Fruit fly (Drosophila melanogaster) whole organism, embryonic: ENCODE data around the gene HUWE1.
A peak's percentile ranks its signal among the peaks of the same experiment; 100 is the strongest.

Experiments
- Abd-B ChIP-seq: fragments of 200-800 bp; sonication (Bioruptor generic); optimal IDR thresholded peaks from 2 replicates; lab custom pipeline; 2018; ENCODE audit warnings: missing biosample characterization, mild to moderate bottlenecking, missing genetic modification characterization, moderate library complexity
- CG11723 ChIP-seq: fragments of 200-800 bp; sonication (Bioruptor generic); optimal IDR thresholded peaks from 2 replicates; lab custom pipeline; 2017; ENCODE audit warnings: missing biosample characterization, mild to moderate bottlenecking, missing genetic modification characterization
- CG12071 ChIP-seq: fragments of 200-800 bp; sonication (Bioruptor generic); optimal IDR thresholded peaks from 3 replicates; lab custom pipeline; 2018; ENCODE audit warnings: missing biosample characterization, mild to moderate bottlenecking, missing genetic modification characterization
- CG12236 ChIP-seq: fragments of 200-800 bp; sonication (Bioruptor generic); optimal IDR thresholded peaks from 2 replicates; lab custom pipeline; 2016; ENCODE audit warnings: missing biosample characterization, missing genetic modification characterization
- CG14667 ChIP-seq: fragments of 200-800 bp; sonication (Bioruptor generic); IDR thresholded peaks from 2 replicates; pipeline ENCODE4 v1.3.6; 2022; ENCODE audit warnings: missing biosample characterization, missing genetic modification characterization
- CG16815 ChIP-seq: fragments of 200-800 bp; sonication (Bioruptor generic); optimal IDR thresholded peaks from 3 replicates; lab custom pipeline; 2017; ENCODE audit warnings: missing biosample characterization, mild to moderate bottlenecking, missing genetic modification characterization
- CG16863 ChIP-seq: fragments of 200-800 bp; sonication (Bioruptor generic); optimal IDR thresholded peaks from 3 replicates; lab custom pipeline; 2016; ENCODE audit warnings: missing biosample characterization, missing genetic modification characterization
- CG1792 ChIP-seq: fragments of 200-800 bp; sonication (Bioruptor generic); optimal IDR thresholded peaks from 2 replicates; lab custom pipeline; 2016; ENCODE audit warnings: missing biosample characterization, missing genetic modification characterization
- CG2875 ChIP-seq: fragments of 200-800 bp; sonication (Bioruptor generic); optimal IDR thresholded peaks from 2 replicates; lab custom pipeline; 2017; ENCODE audit warnings: missing biosample characterization, mild to moderate bottlenecking, missing genetic modification characterization, missing genetic modification reagents
- CG3281 ChIP-seq: fragments of 200-800 bp; sonication (Bioruptor generic); optimal IDR thresholded peaks from 3 replicates; lab custom pipeline; 2017; ENCODE audit warnings: missing biosample characterization, mild to moderate bottlenecking, missing genetic modification characterization
- CG3726 ChIP-seq: fragments of 200-800 bp; sonication (Bioruptor generic); IDR thresholded peaks from 3 replicates; pipeline ENCODE4, ENCODE4 v1.3.6; 2022; ENCODE audit warnings: missing biosample characterization, missing genetic modification characterization
- CG7786 ChIP-seq: fragments of 200-800 bp; sonication (Bioruptor generic); optimal IDR thresholded peaks from 2 replicates; lab custom pipeline; 2016; ENCODE audit warnings: missing biosample characterization, missing genetic modification characterization
- CG8388 ChIP-seq: fragments of 200-800 bp; sonication (Bioruptor generic); optimal IDR thresholded peaks from 2 replicates; lab custom pipeline; 2019; ENCODE audit warnings: missing biosample characterization, mild to moderate bottlenecking, missing genetic modification characterization, moderate library complexity
- CG8765 ChIP-seq: fragments of 200-800 bp; sonication (Bioruptor generic); IDR thresholded peaks from 2 replicates; pipeline ENCODE4 v1.3.6; 2022; ENCODE audit warnings: missing biosample characterization, missing genetic modification characterization
- CG9215 ChIP-seq: fragments of 200-800 bp; sonication (Bioruptor generic); IDR thresholded peaks from 2 replicates; pipeline ENCODE4 v1.3.6; 2022; ENCODE audit warnings: missing biosample characterization, missing genetic modification characterization
- CG9437 ChIP-seq: fragments of 200-800 bp; sonication (Bioruptor generic); optimal IDR thresholded peaks from 2 replicates; lab custom pipeline; 2018; ENCODE audit warnings: missing biosample characterization, mild to moderate bottlenecking, missing genetic modification characterization
- CG9727 ChIP-seq: fragments of 200-800 bp; sonication (Bioruptor generic); optimal IDR thresholded peaks from 3 replicates; lab custom pipeline; 2017; ENCODE audit warnings: missing biosample characterization, mild to moderate bottlenecking, missing genetic modification characterization
- Fer1 ChIP-seq: fragments of 200-800 bp; sonication (Bioruptor generic); optimal IDR thresholded peaks from 2 replicates; lab custom pipeline; 2017; ENCODE audit warnings: missing biosample characterization, mild to moderate bottlenecking, missing genetic modification characterization
- Hand ChIP-seq: fragments of 200-800 bp; sonication (Bioruptor generic); optimal IDR thresholded peaks from 2 replicates; lab custom pipeline; 2017; ENCODE audit warnings: mild to moderate bottlenecking, missing biosample characterization, missing genetic modification reagents, missing genetic modification characterization
- HmgZ ChIP-seq: fragments of 200-800 bp; sonication (Bioruptor generic); optimal IDR thresholded peaks from 2 replicates; lab custom pipeline; 2018; ENCODE audit warnings: missing biosample characterization, mild to moderate bottlenecking, missing genetic modification characterization
- Hr78 ChIP-seq, 2 experiments: fragments of 200-800 bp in 1 of 2; fragments of >200 bp in 1 of 2; sonication (Bioruptor generic) in 1 of 2; optimal IDR thresholded peaks; 2 replicates each; lab custom pipeline; 2017 to 2019; ENCODE audit warnings: missing biosample characterization in 2 of 2, missing genetic modification characterization in 2 of 2, mild to moderate bottlenecking in 1 of 2, moderate library complexity in 1 of 2
- Hsf ChIP-seq: fragments of 200-800 bp; sonication (Bioruptor generic); optimal IDR thresholded peaks from 3 replicates; lab custom pipeline; 2016; ENCODE audit warnings: missing biosample characterization, missing genetic modification characterization
- Max ChIP-seq: fragments of 200-800 bp; sonication (Bioruptor generic); optimal IDR thresholded peaks from 2 replicates; lab custom pipeline; 2016; ENCODE audit warnings: missing biosample characterization, mild to moderate bottlenecking, missing genetic modification characterization
- Rfx ChIP-seq: fragments of 200-800 bp; sonication (Bioruptor generic); IDR thresholded peaks from 2 replicates; pipeline ENCODE4 v1.3.6; 2022; ENCODE audit warnings: missing biosample characterization, missing genetic modification characterization
- al ChIP-seq: fragments of 200-800 bp; sonication (Bioruptor generic); IDR thresholded peaks from 2 replicates; pipeline ENCODE4 v1.3.6; 2022; ENCODE audit warnings: missing biosample characterization, missing genetic modification characterization
- bcd ChIP-seq: fragments of 200-800 bp; sonication (Bioruptor generic); optimal IDR thresholded peaks from 2 replicates; lab custom pipeline; 2017; ENCODE audit warnings: missing biosample characterization, mild to moderate bottlenecking, missing genetic modification characterization
- bowl ChIP-seq: fragments of 200-800 bp; sonication (Bioruptor generic); IDR thresholded peaks from 2 replicates; pipeline ENCODE4 v1.3.6; 2022; ENCODE audit warnings: missing biosample characterization, missing genetic modification characterization
- ci ChIP-seq: fragments of 200-800 bp; sonication (Bioruptor generic); IDR thresholded peaks from 3 replicates; pipeline ENCODE4 v1.3.6; 2022; ENCODE audit warnings: missing biosample characterization, missing genetic modification characterization
- crol ChIP-seq: fragments of 200-800 bp; sonication (Bioruptor generic); IDR thresholded peaks from 2 replicates; pipeline ENCODE4 v1.3.6; 2022; ENCODE audit warnings: missing biosample characterization, missing genetic modification characterization
- dmrt99B ChIP-seq: fragments of 200-800 bp; sonication (Bioruptor generic); optimal IDR thresholded peaks from 2 replicates; lab custom pipeline; 2018; ENCODE audit warnings: missing biosample characterization, mild to moderate bottlenecking, missing genetic modification characterization, moderate library complexity
- ems ChIP-seq: fragments of 200-800 bp; sonication (Bioruptor generic); optimal IDR thresholded peaks from 3 replicates; lab custom pipeline; 2016; ENCODE audit warnings: missing biosample characterization, missing genetic modification characterization
- eyg ChIP-seq: fragments of 200-800 bp; sonication (Bioruptor generic); optimal IDR thresholded peaks from 3 replicates; lab custom pipeline; 2016; ENCODE audit warnings: missing biosample characterization, missing genetic modification characterization
- fd64A ChIP-seq: fragments of 200-800 bp; sonication (Bioruptor generic); optimal IDR thresholded peaks from 3 replicates; lab custom pipeline; 2018; ENCODE audit warnings: missing biosample characterization, mild to moderate bottlenecking, missing genetic modification characterization
- fd96Cb ChIP-seq: fragments of 200-800 bp; sonication (Bioruptor generic); optimal IDR thresholded peaks from 2 replicates; lab custom pipeline; 2018; ENCODE audit warnings: missing biosample characterization, mild to moderate bottlenecking, missing genetic modification characterization, moderate library complexity
- fru ChIP-seq: fragments of >200 bp; optimal IDR thresholded peaks from 2 replicates; lab custom pipeline; 2017
- hb ChIP-seq: fragments of 200-800 bp; sonication (Bioruptor generic); IDR thresholded peaks from 3 replicates; pipeline ENCODE4 v1.3.6; 2022; ENCODE audit warnings: missing biosample characterization, missing genetic modification characterization; ENCODE audit not compliant: partially characterized antibody
- her ChIP-seq: fragments of 200-800 bp; sonication (Bioruptor generic); optimal IDR thresholded peaks from 2 replicates; lab custom pipeline; 2016; ENCODE audit warnings: missing biosample characterization, missing genetic modification characterization
- inv ChIP-seq: fragments of 200-800 bp; sonication (Bioruptor generic); IDR thresholded peaks from 2 replicates; pipeline ENCODE4 v1.3.6; 2022; ENCODE audit warnings: missing biosample characterization, missing genetic modification characterization; ENCODE audit not compliant: partially characterized antibody
- mirr ChIP-seq: fragments of 200-800 bp; sonication (Bioruptor generic); optimal IDR thresholded peaks from 3 replicates; lab custom pipeline; 2018; ENCODE audit warnings: missing biosample characterization, mild to moderate bottlenecking, missing genetic modification characterization
- oc ChIP-seq: fragments of 200-800 bp; sonication (Bioruptor generic); optimal IDR thresholded peaks from 2 replicates; lab custom pipeline; 2018; ENCODE audit warnings: missing biosample characterization, mild to moderate bottlenecking, missing genetic modification characterization, moderate library complexity
- p53 ChIP-seq: fragments of 200-800 bp; sonication (Bioruptor generic); optimal IDR thresholded peaks from 2 replicates; lab custom pipeline; 2016; ENCODE audit warnings: missing biosample characterization, missing genetic modification characterization
- pb ChIP-seq: fragments of 200-800 bp; sonication (Bioruptor generic); optimal IDR thresholded peaks from 3 replicates; lab custom pipeline; 2016; ENCODE audit warnings: missing biosample characterization, missing genetic modification characterization
- repo ChIP-seq: fragments of 200-800 bp; sonication (Bioruptor generic); optimal IDR thresholded peaks from 2 replicates; lab custom pipeline; 2016; ENCODE audit warnings: missing biosample characterization, missing genetic modification characterization
- rib ChIP-seq: fragments of 200-800 bp; sonication (Bioruptor generic); IDR thresholded peaks from 2 replicates; pipeline ENCODE4 v1.3.6; 2022; ENCODE audit warnings: missing biosample characterization, missing genetic modification characterization
- ro ChIP-seq: fragments of 200-800 bp; sonication (Bioruptor generic); IDR thresholded peaks from 2 replicates; pipeline ENCODE4 v1.3.6; 2022; ENCODE audit warnings: missing biosample characterization, missing genetic modification characterization
- salm ChIP-seq: fragments of 200-800 bp; sonication (Bioruptor generic); optimal IDR thresholded peaks from 2 replicates; lab custom pipeline; 2018; ENCODE audit warnings: missing biosample characterization, mild to moderate bottlenecking, missing genetic modification characterization
- ssp ChIP-seq: fragments of 200-800 bp; sonication (Bioruptor generic); IDR thresholded peaks from 2 replicates; pipeline ENCODE4 v1.3.6; 2022; ENCODE audit warnings: missing biosample characterization, missing genetic modification characterization
- unc-4 ChIP-seq: fragments of 200-800 bp; sonication (Bioruptor generic); IDR thresholded peaks from 2 replicates; pipeline ENCODE4 v1.3.6; 2022; ENCODE audit warnings: missing biosample characterization, missing genetic modification characterization; ENCODE audit not compliant: partially characterized antibody
- vnd ChIP-seq: fragments of 200-800 bp; sonication (Bioruptor generic); IDR thresholded peaks from 3 replicates; pipeline ENCODE4 v1.3.6; 2022; ENCODE audit warnings: missing biosample characterization, missing genetic modification characterization; ENCODE audit not compliant: partially characterized antibody
- wor ChIP-seq: fragments of 200-800 bp; sonication (Bioruptor generic); IDR thresholded peaks from 2 replicates; pipeline ENCODE4 v1.3.6; 2022; ENCODE audit warnings: missing biosample characterization, missing genetic modification characterization
- zen2 ChIP-seq: fragments of 200-800 bp; sonication (Bioruptor generic); IDR thresholded peaks from 3 replicates; pipeline ENCODE4 v1.3.6; 2022; ENCODE audit warnings: missing biosample characterization, missing genetic modification characterization; ENCODE audit not compliant: partially characterized antibody

HUWE1 gene

dm6 chrX:15671026-15671563, 41.3 kb upstream of the HUWE1 start, which contains the start of gene CG15646 (continued):
- TF ChIP-seq CG8388 (GFP tag; lab: Kevin White, UChicago) (peak; percentile 84), zen2 (no peak), ssp (GFP tag; lab: Robert Waterston, UW) (peak; percentile 55), CG9215 (GFP tag; lab: Robert Waterston, UW) (0 out of 2 replicates have a peak, but pooled peaks have one; percentile 9), Hsf (GFP tag; lab: Kevin White, UChicago) (peak; percentile 27), rib (GFP tag; lab: Robert Waterston, UW) (no peak), fru (no peak), ems (no peak), CG2875 (peak; percentile 57), salm (peak; percentile 49), CG14667 (GFP tag; lab: Robert Waterston, UW) (peak; percentile 28; the same call in 1 of the 2 replicates), Rfx (0 out of 2 replicates have a peak, but pooled peaks have one; percentile 23), CG9727 (GFP tag; lab: Kevin White, UChicago) (peak; percentile 92), CG8765 (GFP tag; lab: Robert Waterston, UW) (peak; percentile 68; the same call in 1 of the 2 replicates), Fer1 (no peak), Abd-B (GFP tag; lab: Kevin White, UChicago) (peak; percentile 49), ci (GFP tag; lab: Robert Waterston, UW) (peak; percentile 51; the same call in 1 of the 3 replicates), CG16815 (GFP tag; lab: Kevin White, UChicago) (peak; percentile 82), mirr (no peak), CG12236 (GFP tag; lab: Kevin White, UChicago) (no peak), dmrt99B (tag; lab: Kevin White, UChicago) (peak; percentile 78), CG7786 (no peak), inv (GFP tag; lab: Robert Waterston, UW) (no peak), ro (no peak), fd64A (GFP tag; lab: Kevin White, UChicago) (no peak), her (GFP tag; lab: Kevin White, UChicago) (no peak), Hand (no peak), hb (no peak), pb (GFP tag; lab: Kevin White, UChicago) (no peak), CG3726 (GFP tag; lab: Robert Waterston, UW) (no peak), al (no peak), wor (GFP tag; lab: Robert Waterston, UW) (0 out of 2 replicates have a peak, but pooled peaks have one; percentile 13), fd96Cb (tag; lab: Kevin White, UChicago) (peak; percentile 75), CG16863 (no peak), vnd (no peak), bowl (no peak), Max (GFP tag; lab: Kevin White, UChicago) (peak; percentile 9), repo (GFP tag; lab: Kevin White, UChicago) (no peak), Hr78 (GFP tag; optimal IDR thresholded peaks at IDR 0.05; lab: Kevin White, UChicago) (no peak), HmgZ (tag; lab: Kevin White, UChicago) (no peak), CG12071 (GFP tag; lab: Kevin White, UChicago) (no peak), CG9437 (GFP tag; lab: Kevin White, UChicago) (peak; percentile 53), CG11723 (peak; percentile 39), CG1792 (GFP tag; lab: Kevin White, UChicago) (no peak), bcd (GFP tag; lab: Kevin White, UChicago) (peak; percentile 66), unc-4 (no peak), oc (peak; percentile 45), CG3281 (GFP tag; lab: Kevin White, UChicago) (no peak), eyg (no peak), p53 (no peak), crol (GFP tag; lab: Robert Waterston, UW) (no peak)
